Worm (Caenorhabditis elegans) whole organism, L2 larva: Measurements from ENCODE around the gene rcat-1.

Experiments used
- F13H6.1 ChIP-seq: sonication (generic microtip); optimal IDR thresholded peaks from 2 replicates; lab custom pipeline; 2016; ENCODE audit warnings: missing genetic modification characterization, missing compliant biosample characterization
- ZK546.5 ChIP-seq: sonication (generic microtip); optimal IDR thresholded peaks from 2 replicates; lab custom pipeline; 2017; ENCODE audit warnings: missing biosample characterization, missing genetic modification characterization
- alr-1 ChIP-seq: fragments of 150-350 bp; optimal IDR thresholded peaks from 2 replicates; lab custom pipeline; 2014; ENCODE audit warnings: missing biosample characterization, missing genetic modification characterization
- aly-2 ChIP-seq: fragments of 150-350 bp; optimal IDR thresholded peaks from 2 replicates; lab custom pipeline; 2014; ENCODE audit warnings: missing biosample characterization, missing genetic modification characterization
- ama-1 ChIP-seq: fragments of 150-350 bp; optimal IDR thresholded peaks from 2 replicates; lab custom pipeline; 2018; ENCODE audit warnings: inconsistent platforms
- blmp-1 ChIP-seq: sonication (generic microtip); optimal IDR thresholded peaks from 2 replicates; lab custom pipeline; 2017; ENCODE audit warnings: missing genetic modification characterization, mild to moderate bottlenecking, missing compliant biosample characterization, antibody characterized with exemption, moderate library complexity; ENCODE audit not compliant: insufficient read depth
- ceh-16 ChIP-seq: fragments of 150-350 bp; optimal IDR thresholded peaks from 2 replicates; lab custom pipeline; 2014; ENCODE audit warnings: missing biosample characterization, missing genetic modification characterization
- crh-2 ChIP-seq: sonication (generic microtip); optimal IDR thresholded peaks from 2 replicates; lab custom pipeline; 2017; ENCODE audit warnings: missing biosample characterization, missing genetic modification characterization
- elt-1 ChIP-seq: fragments of 150-350 bp; optimal IDR thresholded peaks from 2 replicates; lab custom pipeline; 2014; ENCODE audit warnings: missing biosample characterization, missing genetic modification characterization
- elt-3 ChIP-seq: sonication (generic microtip); optimal IDR thresholded peaks from 2 replicates; lab custom pipeline; 2017; ENCODE audit warnings: missing biosample characterization, missing genetic modification characterization
- fos-1 ChIP-seq: fragments of 150-350 bp; optimal IDR thresholded peaks from 2 replicates; lab custom pipeline; 2014; ENCODE audit warnings: missing biosample characterization, missing genetic modification characterization
- gmeb-1 ChIP-seq: fragments of 150-350 bp; optimal IDR thresholded peaks from 2 replicates; lab custom pipeline; 2014; ENCODE audit warnings: missing biosample characterization, missing genetic modification characterization
- lin-11 ChIP-seq: fragments of 150-350 bp; sonication (generic microtip); optimal IDR thresholded peaks from 2 replicates; lab custom pipeline; 2014; ENCODE audit warnings: missing biosample characterization, missing genetic modification characterization, inconsistent platforms, mixed read lengths
- lin-13 ChIP-seq: fragments of 150-350 bp; optimal IDR thresholded peaks from 2 replicates; lab custom pipeline; 2014; ENCODE audit warnings: missing biosample characterization, missing genetic modification reagents, missing genetic modification characterization
- lin-39 ChIP-seq: fragments of 150-350 bp; optimal IDR thresholded peaks from 2 replicates; lab custom pipeline; 2014; ENCODE audit warnings: missing biosample characterization, missing genetic modification reagents, missing genetic modification characterization
- lsy-2 ChIP-seq, 2 experiments: fragments of 150-350 bp in 1 of 2; sonication (generic microtip) in 1 of 2; optimal IDR thresholded peaks; 2 replicates each; lab custom pipeline; 2014 to 2017; ENCODE audit warnings: missing biosample characterization in 2 of 2, missing genetic modification characterization in 2 of 2
- mab-5 ChIP-seq: fragments of 150-350 bp; optimal IDR thresholded peaks from 2 replicates; lab custom pipeline; 2014; ENCODE audit warnings: missing biosample characterization, missing genetic modification characterization
- mbf-1 ChIP-seq: sonication (generic microtip); optimal IDR thresholded peaks from 2 replicates; lab custom pipeline; 2017; ENCODE audit warnings: missing biosample characterization, missing genetic modification characterization
- mdl-1 ChIP-seq, 2 experiments: fragments of 150-350 bp in 1 of 2; sonication (generic microtip) in 1 of 2; optimal IDR thresholded peaks; 2 replicates each; lab custom pipeline; 2017; ENCODE audit warnings: missing biosample characterization in 2 of 2, missing genetic modification characterization in 2 of 2
- nhr-10 ChIP-seq: sonication (generic microtip); optimal IDR thresholded peaks from 2 replicates; lab custom pipeline; 2017; ENCODE audit warnings: missing biosample characterization, missing genetic modification characterization
- nhr-12 ChIP-seq: fragments of 150-350 bp; optimal IDR thresholded peaks from 2 replicates; lab custom pipeline; 2014; ENCODE audit warnings: missing biosample characterization, missing genetic modification characterization
- nhr-129 ChIP-seq: fragments of 150-350 bp; optimal IDR thresholded peaks from 2 replicates; lab custom pipeline; 2014; ENCODE audit warnings: missing biosample characterization, missing genetic modification characterization
- nhr-21 ChIP-seq: fragments of 150-350 bp; optimal IDR thresholded peaks from 2 replicates; lab custom pipeline; 2014; ENCODE audit warnings: missing biosample characterization, missing genetic modification characterization
- nhr-23 ChIP-seq: fragments of 150-350 bp; optimal IDR thresholded peaks from 2 replicates; lab custom pipeline; 2014; ENCODE audit warnings: missing biosample characterization, missing genetic modification reagents, missing genetic modification characterization
- nhr-237 ChIP-seq: fragments of 150-350 bp; optimal IDR thresholded peaks from 2 replicates; lab custom pipeline; 2014; ENCODE audit warnings: missing biosample characterization, missing genetic modification characterization
- nhr-25 ChIP-seq: fragments of 150-350 bp; sonication (generic microtip); optimal IDR thresholded peaks from 3 replicates; lab custom pipeline; 2014; ENCODE audit warnings: missing biosample characterization, missing genetic modification characterization
- nhr-6 ChIP-seq: fragments of 150-350 bp; optimal IDR thresholded peaks from 2 replicates; lab custom pipeline; 2014; ENCODE audit warnings: missing biosample characterization, missing genetic modification characterization
- nhr-77 ChIP-seq: fragments of 150-350 bp; optimal IDR thresholded peaks from 2 replicates; lab custom pipeline; 2014; ENCODE audit warnings: missing biosample characterization, missing genetic modification characterization
- sem-4 ChIP-seq: fragments of 150-350 bp; optimal IDR thresholded peaks from 2 replicates; lab custom pipeline; 2014; ENCODE audit warnings: missing biosample characterization, missing genetic modification reagents, missing genetic modification characterization
- sma-3 ChIP-seq: sonication (generic microtip); optimal IDR thresholded peaks from 2 replicates; lab custom pipeline; 2016; ENCODE audit warnings: missing genetic modification reagents, missing genetic modification characterization, missing compliant biosample characterization
- sma-9 ChIP-seq, 2 experiments: fragments of 150-350 bp in 1 of 2; sonication (generic microtip) in 1 of 2; optimal IDR thresholded peaks; 2 replicates each; lab custom pipeline; 2014 to 2016; ENCODE audit warnings: missing genetic modification characterization in 2 of 2, mild to moderate bottlenecking in 1 of 2, missing biosample characterization in 1 of 2, missing compliant biosample characterization in 1 of 2, missing genetic modification reagents in 1 of 2, moderate library complexity in 1 of 2
- snpc-4 ChIP-seq: fragments of 150-350 bp; optimal IDR thresholded peaks from 2 replicates; lab custom pipeline; 2014; ENCODE audit warnings: missing biosample characterization, missing genetic modification characterization
- unc-62 ChIP-seq: fragments of 150-350 bp; optimal IDR thresholded peaks from 2 replicates; lab custom pipeline; 2014; ENCODE audit warnings: missing biosample characterization, missing genetic modification reagents, missing genetic modification characterization
- zag-1 ChIP-seq: fragments of 150-350 bp; optimal IDR thresholded peaks from 2 replicates; lab custom pipeline; 2014; ENCODE audit warnings: missing biosample characterization, missing genetic modification characterization
- ztf-1 ChIP-seq: fragments of 200-800 bp; sonication (Bioruptor generic); conservative IDR thresholded peaks from 2 replicates; pipeline ENCODE4 v1.3.6; 2022; ENCODE audit warnings: missing genetic modification characterization, missing compliant biosample characterization
- ztf-11 ChIP-seq: sonication (generic microtip); optimal IDR thresholded peaks from 2 replicates; lab custom pipeline; 2017; ENCODE audit warnings: missing biosample characterization, missing genetic modification characterization

The rcat-1 gene

DNA sequence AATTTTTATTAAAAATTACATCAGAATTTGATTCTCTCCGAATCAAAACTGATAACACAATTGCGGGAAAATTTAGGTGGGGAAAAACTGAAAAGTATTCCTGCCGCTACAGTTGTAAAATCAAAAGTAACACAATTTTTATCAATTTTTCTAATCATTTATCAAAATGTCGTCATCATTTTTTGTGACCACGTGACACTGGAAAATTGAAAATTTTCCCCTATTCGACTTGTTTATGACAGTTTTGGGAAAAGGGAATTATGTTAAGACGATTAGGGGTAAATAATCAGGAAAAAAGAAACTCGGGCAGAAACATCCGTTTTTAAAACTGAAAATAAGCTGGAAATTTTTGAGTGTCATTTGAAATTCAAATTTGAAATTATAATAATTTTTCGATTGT is 41.6 kb upstream of the rcat-1 start (continued):
- TF ChIP-seq lin-39 (no peak), nhr-6 (tag; lab: Kevin White, UChicago) (no peak), nhr-23 (no peak), ZK546.5 (tag; lab: Kevin White, UChicago) (no peak), sma-9 (GFP tag; optimal IDR thresholded peaks at IDR 0.05; lab: Kevin White, UChicago) (peak; percentile 58), sma-9 (tag; optimal IDR thresholded peaks at IDR 0.05; lab: Kevin White, UChicago) (no peak)
- TF ChIP-seq, all 48 proteins: peak for 7

DNA sequence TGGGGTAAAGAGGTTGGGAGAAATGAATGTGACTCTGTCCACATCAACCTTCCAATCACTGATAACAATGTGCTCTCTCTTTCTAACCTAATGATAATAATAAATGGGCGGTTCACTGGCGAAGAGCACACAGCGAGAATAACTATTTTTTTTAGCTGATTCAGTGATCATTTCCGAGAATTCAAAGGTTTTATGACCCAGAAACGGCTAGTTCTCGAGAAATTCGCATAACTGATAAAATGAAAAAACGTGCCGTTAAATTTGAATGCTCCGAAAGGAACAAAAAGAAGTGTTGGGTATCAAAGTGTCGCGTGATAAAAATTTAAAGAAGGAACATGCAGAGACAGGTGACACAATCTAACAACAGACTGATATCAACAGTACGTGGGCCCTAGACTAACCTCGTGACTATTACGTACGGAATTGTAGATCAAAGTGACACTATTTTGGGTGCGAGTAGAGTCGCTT is 40.5 kb upstream of the rcat-1 start:
- no peak for TF ChIP-seq elt-1 (tag; lab: Kevin White, UChicago)
- TF ChIP-seq mdl-1 (tag; optimal IDR thresholded peaks at IDR 0.05; lab: Kevin White, UChicago), result peak in 1 of 2 experiments; percentile 40
- no peak for TF ChIP-seq nhr-237
- TF ChIP-seq alr-1 (tag; lab: Kevin White, UChicago), result no peak
- peak; percentile 66 for TF ChIP-seq crh-2 (tag; lab: Kevin White, UChicago)
- no peak for TF ChIP-seq lin-11 (tag; lab: Kevin White, UChicago)
- peak; percentile 53 for TF ChIP-seq sma-9 (GFP tag; optimal IDR thresholded peaks at IDR 0.05; lab: Kevin White, UChicago)
- TF ChIP-seq sma-9 (tag; optimal IDR thresholded peaks at IDR 0.05; lab: Kevin White, UChicago), result no peak
- no peak for TF ChIP-seq ama-1 (lab: Kevin White, UChicago)
- TF ChIP-seq gmeb-1 (tag; lab: Kevin White, UChicago), result peak; percentile 38
- peak; percentile 14 for TF ChIP-seq nhr-129 (tag; lab: Kevin White, UChicago)
- TF ChIP-seq elt-3 (tag; lab: Kevin White, UChicago), result no peak
- peak; percentile 79 for TF ChIP-seq fos-1 (tag; lab: Kevin White, UChicago)

DNA sequence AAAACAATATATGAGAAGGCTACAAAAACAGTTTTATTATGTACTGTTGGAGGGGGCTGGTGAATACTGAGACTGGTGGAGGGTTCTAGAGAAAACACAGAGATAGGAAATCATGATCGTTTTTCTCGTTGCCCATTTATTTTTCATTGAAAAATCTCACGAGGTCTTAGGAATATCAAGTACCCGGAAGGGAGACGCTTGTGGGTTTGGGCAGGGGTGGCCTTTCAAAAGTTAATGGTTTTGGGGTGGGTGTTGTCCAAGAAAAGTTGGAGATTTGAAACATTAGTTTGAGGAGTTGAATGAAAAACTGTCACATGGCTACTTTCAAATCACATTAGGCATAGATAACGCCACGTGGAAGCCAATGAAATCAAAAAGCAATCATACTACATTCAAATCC is 39.5 kb upstream of the rcat-1 start:
- TF ChIP-seq lin-13 (GFP tag; lab: Kevin White, UChicago), result no peak
- peak; percentile 20 for TF ChIP-seq nhr-129 (tag; lab: Kevin White, UChicago)
- TF ChIP-seq lin-39, result peak; percentile 24
- TF ChIP-seq mdl-1 (tag; optimal IDR thresholded peaks at IDR 0.05; lab: Kevin White, UChicago), result no peak
- TF ChIP-seq, all 48 proteins: peak for 2

DNA sequence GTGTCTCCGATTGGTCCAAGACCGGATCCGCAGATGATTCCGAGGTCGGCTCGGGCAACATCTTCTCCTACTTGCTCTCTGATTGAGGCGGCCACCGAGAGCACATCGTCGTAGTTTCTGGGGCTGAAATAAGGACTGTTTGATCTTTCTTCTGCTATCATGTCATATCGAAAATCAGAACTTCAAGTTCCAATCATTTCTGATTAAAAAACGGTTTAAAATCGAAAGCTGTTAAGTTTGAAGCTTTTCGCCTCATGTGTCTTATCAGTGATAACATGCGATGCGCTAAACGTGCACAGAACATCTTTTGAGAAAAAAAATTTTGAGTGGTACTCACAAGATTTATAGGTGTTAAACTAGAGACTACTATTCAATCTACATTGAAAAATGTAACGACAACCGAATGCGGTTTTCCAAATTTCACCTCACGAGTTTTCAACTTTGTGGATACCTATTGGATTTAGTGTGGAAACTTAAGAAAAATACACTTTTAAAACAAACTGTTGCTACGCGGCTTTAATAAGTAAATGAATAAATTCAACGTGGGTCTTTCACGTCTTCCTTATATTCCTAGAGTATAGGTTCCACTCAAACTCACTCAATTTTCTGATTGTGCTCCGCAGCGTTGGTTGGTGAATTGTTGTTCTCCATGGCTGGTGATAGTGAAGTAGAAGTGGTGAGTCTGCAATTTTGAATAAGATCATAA is 38.9 kb upstream of the rcat-1 start:
- no peak for TF ChIP-seq ztf-11 (tag; lab: Kevin White, UChicago)
- TF ChIP-seq fos-1 (tag; lab: Kevin White, UChicago), result no peak
- TF ChIP-seq blmp-1, result no peak
- peak; percentile 46 for TF ChIP-seq ama-1 (lab: Kevin White, UChicago)
- TF ChIP-seq nhr-12, result no peak

DNA sequence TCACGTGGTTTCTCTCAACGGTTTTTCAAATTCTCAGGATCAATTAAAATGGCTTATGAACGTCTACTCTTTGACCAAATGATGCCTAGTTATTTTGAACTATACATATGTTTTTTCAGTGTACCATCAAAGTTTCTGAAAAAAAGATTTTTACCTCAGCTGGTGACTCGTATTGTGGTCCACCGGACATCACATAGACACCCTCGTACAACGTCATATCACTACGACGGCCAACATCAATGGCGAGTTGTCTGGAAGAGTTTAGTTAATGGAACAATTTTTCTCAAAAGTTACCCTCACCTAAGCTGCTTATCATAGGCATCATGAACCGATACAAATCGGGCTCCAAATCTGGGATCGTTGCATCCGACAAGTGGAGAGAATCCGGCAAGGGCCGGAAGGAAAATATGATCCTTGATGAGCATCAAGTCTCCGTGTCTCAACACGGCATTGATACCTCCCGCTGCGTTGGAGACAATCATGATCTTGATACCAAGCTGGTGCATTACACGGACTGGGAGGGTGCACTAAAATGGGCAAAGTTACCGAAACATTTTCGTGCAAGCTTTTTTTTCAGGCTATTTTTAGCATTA is 38.0 kb upstream of the rcat-1 start:
- 0 out of 2 replicates have a peak, but pooled peaks have one; percentile 65 for TF ChIP-seq ztf-1 (GFP tag; lab: Robert Waterston, UW)
- no peak for TF ChIP-seq nhr-77 (tag; lab: Kevin White, UChicago)

DNA sequence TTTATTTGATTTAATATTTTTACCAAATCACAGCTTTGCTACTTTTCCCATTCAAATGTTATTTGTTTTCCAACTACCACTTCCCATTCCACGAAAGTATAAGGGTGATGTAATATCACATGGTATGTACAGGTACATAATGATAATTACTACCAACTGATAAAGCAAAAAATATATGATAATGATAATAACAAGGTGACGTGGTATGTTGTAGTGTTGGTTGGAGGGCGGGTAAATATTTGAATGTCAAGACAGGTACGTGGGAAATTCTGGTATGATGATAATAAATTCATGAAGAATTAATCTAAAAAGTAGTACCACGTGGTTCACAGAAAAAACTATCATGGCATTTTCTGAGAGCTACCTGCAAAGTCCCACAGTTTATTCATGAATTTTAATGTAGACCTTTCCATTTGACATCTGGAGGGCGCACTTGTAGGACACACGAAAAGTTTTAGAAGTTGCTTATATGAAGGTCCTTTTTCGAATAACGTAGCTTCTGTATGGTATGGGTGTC is 36.7 kb upstream of the rcat-1 start:
- TF ChIP-seq lin-11 (tag; lab: Kevin White, UChicago), result no peak
- TF ChIP-seq sem-4 (tag; lab: Kevin White, UChicago), result no peak
- TF ChIP-seq elt-1 (tag; lab: Kevin White, UChicago), result no peak
- TF ChIP-seq nhr-12, result no peak
- no peak for TF ChIP-seq lin-39
- no peak for TF ChIP-seq nhr-77 (tag; lab: Kevin White, UChicago)
- TF ChIP-seq nhr-129 (tag; lab: Kevin White, UChicago), result no peak
- no peak for TF ChIP-seq ZK546.5 (tag; lab: Kevin White, UChicago)
- peak; percentile 80 for TF ChIP-seq fos-1 (tag; lab: Kevin White, UChicago)
- no peak for TF ChIP-seq nhr-10 (tag; lab: Kevin White, UChicago)
- peak; percentile 18 for TF ChIP-seq blmp-1
- TF ChIP-seq alr-1 (tag; lab: Kevin White, UChicago), result no peak
- TF ChIP-seq elt-3 (tag; lab: Kevin White, UChicago), result no peak
- TF ChIP-seq ztf-1 (GFP tag; lab: Robert Waterston, UW), result no peak
- peak; percentile 50 for TF ChIP-seq sma-9 (GFP tag; optimal IDR thresholded peaks at IDR 0.05; lab: Kevin White, UChicago)
- no peak for TF ChIP-seq sma-9 (tag; optimal IDR thresholded peaks at IDR 0.05; lab: Kevin White, UChicago)
- no peak for TF ChIP-seq mab-5 (tag; lab: Kevin White, UChicago)
- TF ChIP-seq nhr-25 (tag; lab: Kevin White, UChicago), result no peak
- peak in 1 of 2 experiments; percentile 43 for TF ChIP-seq lsy-2 (tag; optimal IDR thresholded peaks at IDR 0.05; lab: Kevin White, UChicago)
- no peak for TF ChIP-seq snpc-4 (tag; lab: Kevin White, UChicago)
- TF ChIP-seq lin-13 (GFP tag; lab: Kevin White, UChicago), result no peak
- peak; percentile 90 for TF ChIP-seq crh-2 (tag; lab: Kevin White, UChicago)
- TF ChIP-seq sma-3, result peak; percentile 56
- no peak for TF ChIP-seq nhr-237
- TF ChIP-seq zag-1 (tag; lab: Kevin White, UChicago), result no peak
- TF ChIP-seq mbf-1 (tag; lab: Kevin White, UChicago), result no peak
- TF ChIP-seq nhr-23, result no peak
- TF ChIP-seq ceh-16, result no peak
- peak; percentile 13 for TF ChIP-seq ama-1 (lab: Kevin White, UChicago)
- TF ChIP-seq unc-62, result no peak
- peak; percentile 3 for TF ChIP-seq nhr-21
- TF ChIP-seq F13H6.1, result peak; percentile 6
- no peak for TF ChIP-seq aly-2 (tag; lab: Kevin White, UChicago)
